Worm (Caenorhabditis elegans): Measurements from ENCODE around the gene odc-1.

DNA sequence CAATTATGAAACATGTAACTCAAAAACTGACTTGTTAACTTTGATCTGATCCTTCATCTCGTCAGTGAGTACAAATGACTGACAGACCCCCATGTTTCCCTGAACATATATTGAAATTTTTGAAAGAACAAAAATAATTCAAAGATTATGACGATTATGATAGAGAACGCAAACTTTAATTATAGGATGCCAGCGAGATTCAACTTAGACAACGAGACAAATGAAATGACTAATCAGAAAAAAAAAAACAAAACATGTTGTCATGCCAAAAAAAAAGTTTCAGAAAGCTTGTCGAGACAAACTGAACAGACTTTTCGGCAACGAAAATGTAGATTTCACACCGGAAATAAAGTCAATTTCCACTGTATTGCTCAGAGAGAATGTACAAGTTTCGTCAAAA lies 45.3 kb downstream of the odc-1 start, which contains the start of gene gpa-10:
- TF ChIP-seq nhr-76 (tag; optimal IDR thresholded peaks at IDR 0.05) (no peak), ama-1 (optimal IDR thresholded peaks at IDR 0.05) (no peak), ceh-32 (tag; optimal IDR thresholded peaks at IDR 0.05; ENCODE audit: poor library complexity) (no peak), lsy-2 (tag; optimal IDR thresholded peaks at IDR 0.05) (no peak), ceh-28 (tag; optimal IDR thresholded peaks at IDR 0.05) (no peak)
